Worm (Caenorhabditis elegans) whole organism, mixed stage, embryonic: ENCODE results near the gene sipa-1.

Source experiments
- bed-3 ChIP-seq: fragments of 200-800 bp; sonication (Bioruptor generic); optimal IDR thresholded peaks from 3 replicates; lab custom pipeline; 2018; ENCODE audit warnings: mild to moderate bottlenecking, missing genetic modification characterization, moderate library complexity, missing compliant biosample characterization
- ces-1 ChIP-seq: fragments of 150-350 bp; optimal IDR thresholded peaks from 2 replicates; lab custom pipeline; 2014; ENCODE audit warnings: missing biosample characterization, missing genetic modification reagents, missing genetic modification characterization
- elt-1 ChIP-seq: sonication (generic microtip); optimal IDR thresholded peaks from 2 replicates; lab custom pipeline; 2017; ENCODE audit warnings: missing genetic modification characterization, mild to moderate bottlenecking, missing compliant biosample characterization, antibody characterized with exemption, moderate library complexity, borderline replicate concordance; ENCODE audit not compliant: insufficient read depth
- hlh-1 ChIP-seq: fragments of 150-350 bp; optimal IDR thresholded peaks from 2 replicates; lab custom pipeline; 2014; ENCODE audit warnings: missing biosample characterization, missing genetic modification reagents, missing genetic modification characterization
- lsy-2 ChIP-seq: fragments of 150-350 bp; optimal IDR thresholded peaks from 2 replicates; lab custom pipeline; 2014; ENCODE audit warnings: missing biosample characterization, missing genetic modification characterization
- nhr-12 ChIP-seq: fragments of 150-350 bp; optimal IDR thresholded peaks from 2 replicates; lab custom pipeline; 2014; ENCODE audit warnings: missing biosample characterization, missing genetic modification characterization
- nhr-2 ChIP-seq: fragments of 150-350 bp; optimal IDR thresholded peaks from 2 replicates; lab custom pipeline; 2014; ENCODE audit warnings: missing biosample characterization, missing genetic modification characterization
- nhr-28 ChIP-seq: fragments of 150-350 bp; optimal IDR thresholded peaks from 2 replicates; lab custom pipeline; 2014; ENCODE audit warnings: missing biosample characterization, missing genetic modification characterization
- snpc-4 ChIP-seq: fragments of 150-350 bp; optimal IDR thresholded peaks from 2 replicates; lab custom pipeline; 2014; ENCODE audit warnings: missing biosample characterization, missing genetic modification characterization
- unc-120 ChIP-seq: sonication (generic microtip); optimal IDR thresholded peaks from 2 replicates; lab custom pipeline; 2017; ENCODE audit warnings: missing genetic modification characterization, missing compliant biosample characterization; ENCODE audit not compliant: poor library complexity, severe bottlenecking
- unc-62 ChIP-seq: fragments of 150-350 bp; optimal IDR thresholded peaks from 2 replicates; lab custom pipeline; 2014; ENCODE audit warnings: missing biosample characterization, missing genetic modification reagents, missing genetic modification characterization

DNA sequence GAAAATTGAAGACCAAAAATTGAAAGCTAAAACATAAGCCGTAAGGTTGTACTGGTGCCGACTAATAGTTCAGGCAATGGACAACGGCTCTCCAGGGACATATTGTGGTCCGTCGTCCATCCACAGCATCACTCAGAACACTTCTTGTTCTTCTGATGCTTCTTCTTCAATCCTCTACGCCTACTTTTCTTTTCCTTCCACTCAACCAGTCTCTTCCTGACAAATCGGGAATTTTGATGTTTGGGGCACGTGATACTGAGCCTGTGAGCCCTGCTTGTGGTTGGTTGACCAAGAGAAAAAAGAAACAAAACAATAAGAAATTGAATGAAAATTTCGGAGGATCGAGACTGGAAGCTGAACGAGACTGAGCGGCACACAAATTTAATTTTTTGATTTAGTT is 15.8 kb downstream of the sipa-1 start:
- no peak for TF ChIP-seq ces-1 (GFP tag; lab: Kevin White, UChicago)
- no peak for TF ChIP-seq bed-3
- TF ChIP-seq hlh-1 (tag; lab: Kevin White, UChicago) = no peak
- TF ChIP-seq unc-120 (tag; lab: Kevin White, UChicago) = no peak
- TF ChIP-seq nhr-28 (tag; lab: Kevin White, UChicago) = no peak
- TF ChIP-seq unc-62 (GFP tag; lab: Kevin White, UChicago) = no peak
- TF ChIP-seq nhr-12 (tag; lab: Kevin White, UChicago) = no peak
- no peak for TF ChIP-seq lsy-2 (tag; lab: Kevin White, UChicago)
- no peak for TF ChIP-seq elt-1 (tag; lab: Kevin White, UChicago)
- TF ChIP-seq nhr-2 (tag; lab: Kevin White, UChicago) = no peak
- TF ChIP-seq snpc-4 = no peak
